Worm (Caenorhabditis elegans): Measurements from ENCODE around the gene F20C5.11.

- TF ChIP-seq madf-3 (GFP tag; IDR thresholded peaks at IDR 0.05) (no peak), snpc-4 (GFP tag; optimal IDR thresholded peaks at IDR 0.05) (no peak), snpc-4 (tag; optimal IDR thresholded peaks at IDR 0.05) (no peak), gei-17 (GFP tag; optimal IDR thresholded peaks at IDR 0.05) (no peak), ztf-3 (GFP tag; optimal IDR thresholded peaks at IDR 0.05) (no peak), K12H6.12 (tag; optimal IDR thresholded peaks at IDR 0.05) (no peak), ekl-4 (GFP tag; IDR thresholded peaks at IDR 0.05) (no peak), F49E8.2 (tag; optimal IDR thresholded peaks at IDR 0.05; ENCODE audit: insufficient read depth) (no peak)
Observed at ce11 chrIV:8725345-8725744, 36.5 kb downstream of the F20C5.11 start, which contains the start of gene pgm-3.
